Worm (Caenorhabditis elegans) whole organism, L1 larva: ENCODE measurements around the gene K01A2.10.

ENCODE experiments used
- ces-1 ChIP-seq: fragments of 150-350 bp; optimal IDR thresholded peaks from 2 replicates; lab custom pipeline; 2014; ENCODE audit warnings: missing biosample characterization, missing genetic modification reagents, missing genetic modification characterization
- ztf-4 ChIP-seq: fragments of 150-350 bp; optimal IDR thresholded peaks from 2 replicates; lab custom pipeline; 2014; ENCODE audit warnings: missing biosample characterization, missing genetic modification characterization

- no peak for TF ChIP-seq ztf-4 (tag; lab: Kevin White, UChicago)
- TF ChIP-seq ces-1: no peak
These were observed 18.4 kb upstream of the K01A2.10 start for ce11 chrII:341282-341681.
